Fruit fly (Drosophila melanogaster) whole organism, embryonic: ENCODE data around the gene Vago.

Experiments
- ATbp ChIP-seq: fragments of 200-800 bp; sonication (Bioruptor generic); optimal IDR thresholded peaks from 2 replicates; lab custom pipeline; 2017; ENCODE audit warnings: missing biosample characterization, mild to moderate bottlenecking, missing genetic modification characterization, missing genetic modification reagents
- B-H2 ChIP-seq: fragments of 200-800 bp; sonication (Bioruptor generic); optimal IDR thresholded peaks from 2 replicates; lab custom pipeline; 2018; ENCODE audit warnings: missing biosample characterization, mild to moderate bottlenecking, missing genetic modification characterization
- BtbVII ChIP-seq: fragments of 200-800 bp; sonication (Bioruptor generic); optimal IDR thresholded peaks from 3 replicates; lab custom pipeline; 2017; ENCODE audit warnings: missing biosample characterization, mild to moderate bottlenecking, missing genetic modification characterization
- CG10209 ChIP-seq: fragments of 200-800 bp; sonication (Bioruptor generic); optimal IDR thresholded peaks from 3 replicates; lab custom pipeline; 2017; ENCODE audit warnings: missing biosample characterization, mild to moderate bottlenecking, missing genetic modification characterization, missing genetic modification reagents
- CG12391 ChIP-seq: fragments of 200-800 bp; sonication (Bioruptor generic); optimal IDR thresholded peaks from 3 replicates; lab custom pipeline; 2018; ENCODE audit warnings: missing biosample characterization, mild to moderate bottlenecking, missing genetic modification characterization, moderate library complexity
- CG15514 ChIP-seq: fragments of 200-800 bp; sonication (Bioruptor generic); optimal IDR thresholded peaks from 3 replicates; lab custom pipeline; 2017; ENCODE audit warnings: missing biosample characterization, missing genetic modification characterization, mild to moderate bottlenecking, moderate library complexity, missing genetic modification reagents
- CG17186 ChIP-seq: fragments of 200-800 bp; sonication (Bioruptor generic); optimal IDR thresholded peaks from 3 replicates; lab custom pipeline; 2017; ENCODE audit warnings: missing biosample characterization, missing genetic modification reagents, missing genetic modification characterization
- CG17912 ChIP-seq: fragments of 200-800 bp; sonication (Bioruptor generic); optimal IDR thresholded peaks from 2 replicates; lab custom pipeline; 2018; ENCODE audit warnings: missing biosample characterization, mild to moderate bottlenecking, missing genetic modification characterization
- CG30431 ChIP-seq: fragments of 200-800 bp; sonication (Bioruptor generic); optimal IDR thresholded peaks from 2 replicates; lab custom pipeline; 2017; ENCODE audit warnings: missing biosample characterization, missing genetic modification characterization
- CG32767 ChIP-seq: fragments of 200-800 bp; sonication (Bioruptor generic); IDR thresholded peaks from 2 replicates; pipeline ENCODE4 v1.3.6; 2022; ENCODE audit warnings: missing biosample characterization, missing genetic modification characterization
- CG3407 ChIP-seq: fragments of 200-800 bp; sonication (Bioruptor generic); optimal IDR thresholded peaks from 2 replicates; lab custom pipeline; 2018; ENCODE audit warnings: missing biosample characterization, mild to moderate bottlenecking, missing genetic modification characterization
- CG34224 ChIP-seq: fragments of 200-800 bp; sonication (Bioruptor generic); IDR thresholded peaks from 3 replicates; pipeline ENCODE4 v1.3.6; 2022; ENCODE audit warnings: missing biosample characterization, missing genetic modification characterization; ENCODE audit not compliant: partially characterized antibody
- CG34376 ChIP-seq: fragments of 200-800 bp; sonication (Bioruptor generic); optimal IDR thresholded peaks from 2 replicates; lab custom pipeline; 2018; ENCODE audit warnings: missing biosample characterization, mild to moderate bottlenecking, missing genetic modification characterization
- CG4730 ChIP-seq: fragments of 200-800 bp; sonication (Bioruptor generic); IDR thresholded peaks from 2 replicates; pipeline ENCODE4 v1.3.6; 2022; ENCODE audit warnings: missing biosample characterization, missing genetic modification characterization
- CG4854 ChIP-seq: fragments of 200-800 bp; sonication (Bioruptor generic); optimal IDR thresholded peaks from 2 replicates; lab custom pipeline; 2016; ENCODE audit warnings: missing biosample characterization, missing genetic modification characterization, inconsistent platforms
- CG6272 ChIP-seq: fragments of 200-800 bp; sonication (Bioruptor generic); IDR thresholded peaks from 2 replicates; pipeline ENCODE4 v1.3.6; 2022; ENCODE audit warnings: missing biosample characterization, missing genetic modification characterization
- CG6689 ChIP-seq: fragments of 200-800 bp; sonication (Bioruptor generic); IDR thresholded peaks from 2 replicates; pipeline ENCODE4 v1.3.6; 2022; ENCODE audit warnings: missing biosample characterization, missing genetic modification characterization
- CG6854 ChIP-seq: fragments of 200-800 bp; sonication (Bioruptor generic); optimal IDR thresholded peaks from 3 replicates; lab custom pipeline; 2017; ENCODE audit warnings: missing biosample characterization, mild to moderate bottlenecking, missing genetic modification characterization
- CG8290 ChIP-seq, 3 experiments: fragments of 200-800 bp; sonication (Bioruptor generic); optimal IDR thresholded peaks; 2 replicates each; lab custom pipeline; 2016 to 2019; ENCODE audit warnings: missing biosample characterization in 3 of 3, missing genetic modification characterization in 3 of 3, mild to moderate bottlenecking in 2 of 3, moderate library complexity in 1 of 3
- CG8388 ChIP-seq: fragments of 200-800 bp; sonication (Bioruptor generic); optimal IDR thresholded peaks from 2 replicates; lab custom pipeline; 2019; ENCODE audit warnings: missing biosample characterization, mild to moderate bottlenecking, missing genetic modification characterization, moderate library complexity
- Camta ChIP-seq: fragments of 200-800 bp; sonication (Bioruptor generic); optimal IDR thresholded peaks from 2 replicates; lab custom pipeline; 2016; ENCODE audit warnings: missing biosample characterization, missing genetic modification characterization
- CkIIα-i1 ChIP-seq: fragments of 200-800 bp; sonication (Bioruptor generic); IDR thresholded peaks from 2 replicates; pipeline ENCODE4 v1.3.6; 2022; ENCODE audit warnings: missing biosample characterization, missing genetic modification characterization
- Dek ChIP-seq: fragments of 200-800 bp; sonication (Bioruptor generic); optimal IDR thresholded peaks from 3 replicates; lab custom pipeline; 2019; ENCODE audit warnings: missing biosample characterization, mild to moderate bottlenecking, missing genetic modification characterization, moderate library complexity
- Elba2 ChIP-seq: fragments of 200-800 bp; sonication (Bioruptor generic); optimal IDR thresholded peaks from 3 replicates; lab custom pipeline; 2016; ENCODE audit warnings: missing biosample characterization, missing genetic modification characterization
- Ets65A ChIP-seq: fragments of 200-800 bp; sonication (Bioruptor generic); peaks from one replicate; lab custom pipeline; 2016; ENCODE audit warnings: missing biosample characterization, missing genetic modification characterization
- Fer1 ChIP-seq: fragments of 200-800 bp; sonication (Bioruptor generic); optimal IDR thresholded peaks from 2 replicates; lab custom pipeline; 2017; ENCODE audit warnings: missing biosample characterization, mild to moderate bottlenecking, missing genetic modification characterization
- H15 ChIP-seq: fragments of 200-800 bp; sonication (Bioruptor generic); IDR thresholded peaks from 3 replicates; pipeline ENCODE4 v1.3.6; 2022; ENCODE audit warnings: missing biosample characterization, missing genetic modification characterization
- HHEX ChIP-seq: fragments of 200-800 bp; sonication (Bioruptor generic); optimal IDR thresholded peaks from 3 replicates; lab custom pipeline; 2017; ENCODE audit warnings: missing biosample characterization, mild to moderate bottlenecking, missing genetic modification characterization, missing genetic modification reagents
- HmgZ ChIP-seq: fragments of 200-800 bp; sonication (Bioruptor generic); optimal IDR thresholded peaks from 2 replicates; lab custom pipeline; 2018; ENCODE audit warnings: missing biosample characterization, mild to moderate bottlenecking, missing genetic modification characterization
- Hr51 ChIP-seq, 2 experiments: fragments of 200-800 bp; sonication (Bioruptor generic); optimal IDR thresholded peaks; 2 replicates in 1 of 2; 3 replicates in 1 of 2; lab custom pipeline; 2016 to 2018; ENCODE audit warnings: missing biosample characterization in 2 of 2, missing genetic modification characterization in 2 of 2, mild to moderate bottlenecking in 1 of 2, moderate library complexity in 1 of 2
- Med ChIP-seq: fragments of 200-800 bp; sonication (Bioruptor generic); peaks from one replicate; lab custom pipeline; 2016; ENCODE audit warnings: missing biosample characterization, missing genetic modification characterization, mild to moderate bottlenecking, inconsistent platforms, moderate library complexity
- Neu2 ChIP-seq: fragments of 200-800 bp; sonication (Bioruptor generic); optimal IDR thresholded peaks from 3 replicates; lab custom pipeline; 2016; ENCODE audit warnings: missing biosample characterization, missing genetic modification characterization, borderline replicate concordance
- Rx ChIP-seq: fragments of 200-800 bp; sonication (Bioruptor generic); IDR thresholded peaks from 2 replicates; pipeline ENCODE4 v1.3.6; 2022; ENCODE audit warnings: missing biosample characterization, missing genetic modification characterization
- ap ChIP-seq: fragments of 200-800 bp; sonication (Bioruptor generic); IDR thresholded peaks from 2 replicates; pipeline ENCODE4 v1.3.6; 2022; ENCODE audit warnings: missing biosample characterization, missing genetic modification characterization
- caup ChIP-seq: fragments of 200-800 bp; sonication (Bioruptor generic); optimal IDR thresholded peaks from 3 replicates; lab custom pipeline; 2017; ENCODE audit warnings: missing biosample characterization, mild to moderate bottlenecking, missing genetic modification characterization, moderate library complexity; ENCODE audit not compliant: severe bottlenecking
- esg ChIP-seq: fragments of 200-800 bp; sonication (Bioruptor generic); conservative IDR thresholded peaks from 2 replicates; pipeline ENCODE4 v1.3.6; 2022; ENCODE audit warnings: missing biosample characterization, missing genetic modification characterization
- grn ChIP-seq: fragments of 200-800 bp; sonication (Bioruptor generic); optimal IDR thresholded peaks from 3 replicates; lab custom pipeline; 2017; ENCODE audit warnings: missing biosample characterization, missing genetic modification characterization
- hb ChIP-seq: fragments of 200-800 bp; sonication (Bioruptor generic); IDR thresholded peaks from 3 replicates; pipeline ENCODE4 v1.3.6; 2022; ENCODE audit warnings: missing biosample characterization, missing genetic modification characterization; ENCODE audit not compliant: partially characterized antibody
- mam ChIP-seq: fragments of 200-800 bp; sonication (Bioruptor generic); optimal IDR thresholded peaks from 3 replicates; lab custom pipeline; 2016; ENCODE audit warnings: missing biosample characterization, missing genetic modification characterization
- prd ChIP-seq, 3 experiments: fragments of >200 bp in 2 of 3; fragments of 200-800 bp in 1 of 3; sonication (Bioruptor generic) in 1 of 3; optimal IDR thresholded peaks in 2 of 3; IDR thresholded peaks in 1 of 3; 2 replicates in 2 of 3; 3 replicates in 1 of 3; pipeline versions ENCODE4 v1.3.6 to Lab custom; 2017 to 2022; ENCODE audit warnings: missing biosample characterization in 1 of 3, missing genetic modification characterization in 1 of 3
- ranshi ChIP-seq: fragments of 200-800 bp; sonication (Bioruptor generic); IDR thresholded peaks from 2 replicates; pipeline ENCODE4 v1.3.6; 2022; ENCODE audit warnings: missing biosample characterization, missing genetic modification characterization
- sd ChIP-seq: fragments of 200-800 bp; sonication (Bioruptor generic); optimal IDR thresholded peaks from 3 replicates; lab custom pipeline; 2018; ENCODE audit warnings: missing biosample characterization, mild to moderate bottlenecking, missing genetic modification characterization, moderate library complexity
- sima ChIP-seq: fragments of 200-800 bp; sonication (Bioruptor generic); optimal IDR thresholded peaks from 2 replicates; lab custom pipeline; 2016; ENCODE audit warnings: missing biosample characterization, missing genetic modification characterization
- tna ChIP-seq: fragments of 200-800 bp; sonication (Bioruptor generic); IDR thresholded peaks from 2 replicates; pipeline ENCODE4 v1.3.6; 2022; ENCODE audit warnings: missing biosample characterization, missing genetic modification characterization; ENCODE audit not compliant: partially characterized antibody
- trem ChIP-seq: fragments of 200-800 bp; optimal IDR thresholded peaks from 3 replicates; lab custom pipeline; 2019; ENCODE audit warnings: missing biosample characterization, mild to moderate bottlenecking, missing genetic modification characterization, moderate library complexity
- trh ChIP-seq: fragments of 200-800 bp; sonication (Bioruptor generic); optimal IDR thresholded peaks from 2 replicates; lab custom pipeline; 2016; ENCODE audit warnings: missing biosample characterization, missing genetic modification characterization
- unpg ChIP-seq: fragments of 200-800 bp; sonication (Bioruptor generic); optimal IDR thresholded peaks from 3 replicates; lab custom pipeline; 2018; ENCODE audit warnings: missing biosample characterization, mild to moderate bottlenecking, missing genetic modification characterization, moderate library complexity
- zf30C ChIP-seq: fragments of 200-800 bp; sonication (Bioruptor generic); optimal IDR thresholded peaks from 3 replicates; lab custom pipeline; 2018; ENCODE audit warnings: missing biosample characterization, mild to moderate bottlenecking, missing genetic modification characterization
- zfh1 ChIP-seq: fragments of 200-800 bp; sonication (Bioruptor generic); IDR thresholded peaks from 3 replicates; pipeline ENCODE4 v1.3.6; 2022; ENCODE audit warnings: missing biosample characterization, missing genetic modification characterization

The Vago gene

dm6 chrX:11081242-11081641 is 7.8 kb upstream of the Vago start (continued):
- TF ChIP-seq caup (GFP tag; lab: Kevin White, UChicago) (peak; percentile 61), CG8290 (GFP tag; optimal IDR thresholded peaks at IDR 0.05; lab: Kevin White, UChicago) (no peak), CG8290 (tag; optimal IDR thresholded peaks at IDR 0.05; lab: Kevin White, UChicago) (no peak), trem (tag; lab: Kevin White, UChicago) (no peak), H15 (GFP tag; lab: Robert Waterston, UW) (0 out of 3 replicates have a peak, but pooled peaks have one; percentile 22), Fer1 (GFP tag; lab: Kevin White, UChicago) (no peak), CG17186 (no peak), HHEX (GFP tag; lab: Kevin White, UChicago) (peak; percentile 27), CG10209 (GFP tag; lab: Kevin White, UChicago) (peak; percentile 49), CG30431 (peak; percentile 11), Elba2 (GFP tag; lab: Kevin White, UChicago) (no peak), ap (GFP tag; lab: Robert Waterston, UW) (no peak), Rx (GFP tag; lab: Robert Waterston, UW) (no peak; the same call in 1 of the 2 replicates), mam (GFP tag; lab: Kevin White, UChicago) (peak; percentile 25), Ets65A (GFP tag; lab: Kevin White, UChicago) (peak; percentile 73), CG15514 (GFP tag; lab: Kevin White, UChicago) (peak; percentile 46), Med (GFP tag; lab: Kevin White, UChicago) (peak; percentile 85), hb (GFP tag; lab: Robert Waterston, UW) (no peak), Hr51 (GFP tag; optimal IDR thresholded peaks at IDR 0.05; lab: Kevin White, UChicago) (peak in 1 of 2 experiments; percentile 75), CG4730 (GFP tag; lab: Robert Waterston, UW) (0 out of 2 replicates have a peak, but pooled peaks have one; percentile 33), CG6272 (GFP tag; lab: Robert Waterston, UW) (no peak), trh (GFP tag; lab: Kevin White, UChicago) (no peak), esg (0 out of 2 replicates have a peak, but pooled peaks have one; percentile 31), prd (optimal IDR thresholded peaks at IDR 0.05; lab: Kevin White, UChicago) (no peak), prd (GFP tag; IDR thresholded peaks at IDR 0.05; lab: Robert Waterston, UW) (peak; percentile 53; the same call in 2 of the 3 replicates), CG3407 (GFP tag; lab: Kevin White, UChicago) (no peak), tna (GFP tag; lab: Robert Waterston, UW) (no peak), CG32767 (GFP tag; lab: Robert Waterston, UW) (0 out of 2 replicates have a peak, but pooled peaks have one; percentile 45), ranshi (peak; percentile 51; the same call in 1 of the 2 replicates), sd (tag; lab: Kevin White, UChicago) (no peak), CG4854 (GFP tag; lab: Kevin White, UChicago) (no peak), CG8388 (GFP tag; lab: Kevin White, UChicago) (peak; percentile 30), Neu2 (GFP tag; lab: Kevin White, UChicago) (no peak), CG17912 (GFP tag; lab: Kevin White, UChicago) (no peak), CG6689 (peak; percentile 58), ATbp (GFP tag; lab: Kevin White, UChicago) (peak; percentile 27), Dek (tag; lab: Kevin White, UChicago) (peak; percentile 19), BtbVII (GFP tag; lab: Kevin White, UChicago) (peak; percentile 49), CkIIα-i1 (GFP tag; lab: Robert Waterston, UW) (no peak), zfh1 (GFP tag; lab: Robert Waterston, UW) (0 out of 3 replicates have a peak, but pooled peaks have one; percentile 12), Camta (GFP tag; lab: Kevin White, UChicago) (no peak), CG34376 (no peak), HmgZ (tag; lab: Kevin White, UChicago) (peak; percentile 14), CG6854 (GFP tag; lab: Kevin White, UChicago) (peak; percentile 47), grn (GFP tag; lab: Kevin White, UChicago) (no peak), zf30C (no peak), B-H2 (GFP tag; lab: Kevin White, UChicago) (no peak), CG12391 (tag; lab: Kevin White, UChicago) (peak; percentile 57), CG34224 (no peak), unpg (GFP tag; lab: Kevin White, UChicago) (no peak), sima (GFP tag; lab: Kevin White, UChicago) (no peak)
